Worm (Caenorhabditis elegans): ENCODE data around the gene cyp-33E1.

DNA sequence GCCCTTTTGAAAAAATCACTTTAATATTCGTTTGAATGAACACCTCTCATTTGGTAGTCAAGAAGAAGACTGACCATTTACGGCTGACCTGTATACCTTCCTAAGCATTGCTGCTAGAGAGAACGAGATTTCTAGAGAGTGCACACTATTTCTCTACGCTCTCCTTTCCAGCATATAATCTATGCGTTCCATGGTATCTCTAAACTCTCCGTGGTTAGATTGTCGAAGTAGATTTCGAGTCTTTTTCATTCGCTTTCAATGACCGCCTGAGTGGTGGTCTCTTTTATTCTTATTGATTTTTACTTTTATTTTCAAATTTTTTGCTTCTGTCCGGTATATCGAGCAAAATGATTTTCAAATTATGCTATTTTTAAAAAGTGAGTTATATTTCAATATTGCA is 50.9 kb downstream of the cyp-33E1 start:
- TF ChIP-seq ceh-82 (tag; optimal IDR thresholded peaks at IDR 0.05) (no peak), mdt-29 (GFP tag; IDR thresholded peaks at IDR 0.05) (no peak), tag-97 (GFP tag; IDR thresholded peaks at IDR 0.05) (no peak), mep-1 (tag; optimal IDR thresholded peaks at IDR 0.05) (no peak), nhr-11 (tag; optimal IDR thresholded peaks at IDR 0.05) (no peak), F49E8.2 (tag; optimal IDR thresholded peaks at IDR 0.05; ENCODE audit: borderline replicate concordance) (no peak), ztf-11 (tag; optimal IDR thresholded peaks at IDR 0.05) (no peak), php-3 (GFP tag; IDR thresholded peaks at IDR 0.05) (no peak), daf-8 (GFP tag; IDR thresholded peaks at IDR 0.05) (no peak), egl-27 (tag; optimal IDR thresholded peaks at IDR 0.05) (no peak), lin-13 (GFP tag; optimal IDR thresholded peaks at IDR 0.05) (no peak), nhr-41 (GFP tag; IDR thresholded peaks at IDR 0.05) (no peak), ceh-28 (tag; optimal IDR thresholded peaks at IDR 0.05) (no peak)
